Fruit fly (Drosophila melanogaster): ENCODE data around the gene Gtpx.

Gene Gtpx

DNA sequence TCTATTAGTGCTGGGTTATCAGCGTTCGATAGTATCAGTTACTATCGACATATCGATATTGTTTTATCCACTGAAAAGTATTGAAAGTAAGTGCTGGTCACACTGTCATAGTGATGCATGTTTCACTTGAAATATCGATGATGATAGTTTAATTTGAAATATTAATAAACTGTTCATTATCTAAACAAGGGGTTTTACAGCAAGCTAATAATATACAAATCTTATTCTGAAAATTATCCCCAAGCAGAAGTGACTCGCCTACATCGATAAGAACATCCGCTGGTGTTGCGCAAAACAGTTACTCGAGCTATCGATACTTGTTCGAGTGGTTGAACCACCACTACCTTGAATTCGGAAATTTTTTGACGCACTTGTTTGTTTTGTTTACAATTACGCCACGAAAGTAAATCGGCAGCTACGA is 6.8 kb upstream of the Gtpx start, which contains the start of the genes PIG-C, CG12016 and Dpm2 (continued):
- TF ChIP-seq CG3281 (GFP tag; optimal IDR thresholded peaks at IDR 0.05) (peak; percentile 27), kni (GFP tag; optimal IDR thresholded peaks at IDR 0.05) (no peak), CG18599 (GFP tag; optimal IDR thresholded peaks at IDR 0.05) (peak; percentile 64), CG4707 (GFP tag; optimal IDR thresholded peaks at IDR 0.05) (no peak), en (GFP tag; optimal IDR thresholded peaks at IDR 0.05) (peak; percentile 35), CG15011 (GFP tag; optimal IDR thresholded peaks at IDR 0.05) (no peak), CG4424 (GFP tag; optimal IDR thresholded peaks at IDR 0.05) (peak; percentile 72), D19A (tag; optimal IDR thresholded peaks at IDR 0.05) (peak; percentile 18), jigr1 (GFP tag; IDR thresholded peaks at IDR 0.05) (no peak), CG12155 (GFP tag; optimal IDR thresholded peaks at IDR 0.05) (peak; percentile 72), BEAF-32 (GFP tag; optimal IDR thresholded peaks at IDR 0.05) (peak; percentile 100), CG12071 (GFP tag; optimal IDR thresholded peaks at IDR 0.05) (no peak), esg (GFP tag; conservative IDR thresholded peaks at IDR 0.05) (peak; percentile 68), CG31441 (GFP tag; IDR thresholded peaks at IDR 0.05) (peak; percentile 69; the same call in 1 of the 2 replicates), CG34376 (GFP tag; optimal IDR thresholded peaks at IDR 0.05) (peak; percentile 53), E2f2 (GFP tag; IDR thresholded peaks at IDR 0.05) (peak; percentile 56), CrebB (tag; optimal IDR thresholded peaks at IDR 0.05) (peak; percentile 21), CG11504 (tag; optimal IDR thresholded peaks at IDR 0.05) (no peak), CG13287 (GFP tag; IDR thresholded peaks at IDR 0.05; ENCODE audit: partially characterized antibody) (peak; percentile 97), Fer1 (GFP tag; optimal IDR thresholded peaks at IDR 0.05) (peak; percentile 56), gce (GFP tag; IDR thresholded peaks at IDR 0.05) (no peak), CG12391 (tag; optimal IDR thresholded peaks at IDR 0.05) (peak; percentile 84), CG12299 (tag; optimal IDR thresholded peaks at IDR 0.05) (peak; percentile 34), p53 (GFP tag; optimal IDR thresholded peaks at IDR 0.05) (no peak), Opbp (GFP tag; IDR thresholded peaks at IDR 0.05; ENCODE audit: partially characterized antibody) (peak; percentile 96), sens (GFP tag) (peak; percentile 92), Nf-YA (GFP tag; IDR thresholded peaks at IDR 0.05) (0 out of 2 replicates have a peak, but pooled peaks have one; percentile 6), CG4854 (GFP tag; optimal IDR thresholded peaks at IDR 0.05) (peak; percentile 52), Ets97D (GFP tag; optimal IDR thresholded peaks at IDR 0.05) (peak; percentile 77), Dll (GFP tag; IDR thresholded peaks at IDR 0.05; ENCODE audit: partially characterized antibody) (peak; percentile 98), ken (GFP tag; IDR thresholded peaks at IDR 0.05) (no peak), Lim3 (GFP tag; IDR thresholded peaks at IDR 0.05) (no peak), CG10209 (GFP tag; optimal IDR thresholded peaks at IDR 0.05) (peak; percentile 35), tna (GFP tag; IDR thresholded peaks at IDR 0.05; ENCODE audit: partially characterized antibody) (peak; percentile 84), CG15601 (tag; optimal IDR thresholded peaks at IDR 0.05) (peak; percentile 69), CG7839 (tag; optimal IDR thresholded peaks at IDR 0.05) (no peak), az2 (GFP tag; optimal IDR thresholded peaks at IDR 0.05) (peak; percentile 71), CG3163 (GFP tag; optimal IDR thresholded peaks at IDR 0.05) (peak; percentile 51), CG15269 (tag; optimal IDR thresholded peaks at IDR 0.05) (peak; percentile 55), CG1792 (GFP tag; optimal IDR thresholded peaks at IDR 0.05) (peak; percentile 53), Gsc (GFP tag; IDR thresholded peaks at IDR 0.05) (no peak), otp (GFP tag; IDR thresholded peaks at IDR 0.05) (no peak), CG4282 (GFP tag; optimal IDR thresholded peaks at IDR 0.05) (peak; percentile 19), disco-r (GFP tag; optimal IDR thresholded peaks at IDR 0.05) (no peak), Dip3 (GFP tag; optimal IDR thresholded peaks at IDR 0.05) (peak; percentile 48), NFAT (GFP tag; IDR thresholded peaks at IDR 0.05) (peak; percentile 67), Dfd (GFP tag; optimal IDR thresholded peaks at IDR 0.05) (no peak), Bdp1 (GFP tag; optimal IDR thresholded peaks at IDR 0.05) (peak; percentile 50), Med (GFP tag) (peak; percentile 93), MBD-R2 (GFP tag; IDR thresholded peaks at IDR 0.05) (peak; percentile 89), chm (GFP tag; IDR thresholded peaks at IDR 0.05) (no peak)
